Worm (Caenorhabditis elegans) whole organism, L3 larva: ENCODE results near the gene C01G5.9.

Source experiments
- R02D3.7 ChIP-seq: fragments of 150-350 bp; optimal IDR thresholded peaks from 2 replicates; lab custom pipeline; 2014; ENCODE audit warnings: missing biosample characterization, missing genetic modification characterization
- ceh-16 ChIP-seq: sonication (generic microtip); optimal IDR thresholded peaks from 2 replicates; lab custom pipeline; 2017; ENCODE audit warnings: missing biosample characterization, missing genetic modification characterization
- ceh-28 ChIP-seq: fragments of 150-350 bp; optimal IDR thresholded peaks from 2 replicates; lab custom pipeline; 2014; ENCODE audit warnings: missing biosample characterization, missing genetic modification reagents, missing genetic modification characterization
- ceh-82 ChIP-seq: fragments of 150-350 bp; optimal IDR thresholded peaks from 2 replicates; lab custom pipeline; 2014; ENCODE audit warnings: missing biosample characterization, missing genetic modification characterization
- daf-12 ChIP-seq: fragments of 150-350 bp; optimal IDR thresholded peaks from 2 replicates; lab custom pipeline; 2014; ENCODE audit warnings: missing biosample characterization, missing genetic modification reagents, missing genetic modification characterization
- egl-5 ChIP-seq: fragments of 150-350 bp; optimal IDR thresholded peaks from 2 replicates; lab custom pipeline; 2017; ENCODE audit warnings: missing biosample characterization, missing genetic modification reagents, missing genetic modification characterization, inconsistent platforms
- elt-1 ChIP-seq: fragments of 150-350 bp; optimal IDR thresholded peaks from 2 replicates; lab custom pipeline; 2014; ENCODE audit warnings: missing biosample characterization, missing genetic modification characterization
- elt-2 ChIP-seq: sonication (generic microtip); optimal IDR thresholded peaks from 2 replicates; lab custom pipeline; 2016; ENCODE audit warnings: missing genetic modification reagents, mild to moderate bottlenecking, missing genetic modification characterization, missing compliant biosample characterization
- eor-1 ChIP-seq, 2 experiments: fragments of 150-350 bp; optimal IDR thresholded peaks; 2 replicates each; lab custom pipeline; 2014 to 2018; ENCODE audit warnings: missing biosample characterization in 2 of 2, missing genetic modification characterization in 2 of 2
- fkh-10 ChIP-seq: sonication (generic microtip); optimal IDR thresholded peaks from 2 replicates; lab custom pipeline; 2017; ENCODE audit warnings: missing biosample characterization, missing genetic modification reagents, missing genetic modification characterization
- fos-1 ChIP-seq: fragments of 150-350 bp; optimal IDR thresholded peaks from 2 replicates; lab custom pipeline; 2014; ENCODE audit warnings: missing biosample characterization, missing genetic modification characterization
- jun-1 ChIP-seq: fragments of 150-350 bp; optimal IDR thresholded peaks from 2 replicates; lab custom pipeline; 2014; ENCODE audit warnings: missing biosample characterization, missing genetic modification reagents, missing genetic modification characterization
- lin-15B ChIP-seq: fragments of 150-350 bp; optimal IDR thresholded peaks from 2 replicates; lab custom pipeline; 2014; ENCODE audit warnings: missing biosample characterization, missing genetic modification characterization
- lin-39 ChIP-seq: fragments of 150-350 bp; optimal IDR thresholded peaks from 2 replicates; lab custom pipeline; 2018; ENCODE audit warnings: missing biosample characterization, missing genetic modification reagents, missing genetic modification characterization
- lsy-12 ChIP-seq: sonication (generic microtip); optimal IDR thresholded peaks from 2 replicates; lab custom pipeline; 2016; ENCODE audit warnings: mild to moderate bottlenecking, missing genetic modification characterization, missing compliant biosample characterization
- mdl-1 ChIP-seq: fragments of 150-350 bp; optimal IDR thresholded peaks from 2 replicates; lab custom pipeline; 2014; ENCODE audit warnings: missing biosample characterization, missing genetic modification characterization
- mml-1 ChIP-seq: fragments of 150-350 bp; sonication (generic microtip); optimal IDR thresholded peaks from 3 replicates; lab custom pipeline; 2014; ENCODE audit warnings: missing biosample characterization, missing genetic modification characterization
- nfya-1 ChIP-seq: sonication (generic microtip); optimal IDR thresholded peaks from 2 replicates; lab custom pipeline; 2017; ENCODE audit warnings: missing genetic modification characterization, mild to moderate bottlenecking, missing compliant biosample characterization, antibody characterized with exemption, moderate library complexity; ENCODE audit not compliant: insufficient read depth
- nhr-11 ChIP-seq: fragments of 150-350 bp; optimal IDR thresholded peaks from 2 replicates; lab custom pipeline; 2014; ENCODE audit warnings: missing biosample characterization, missing genetic modification characterization
- nhr-12 ChIP-seq: fragments of 150-350 bp; optimal IDR thresholded peaks from 2 replicates; lab custom pipeline; 2014; ENCODE audit warnings: missing biosample characterization, missing genetic modification characterization
- nhr-25 ChIP-seq: sonication (generic microtip); optimal IDR thresholded peaks from 2 replicates; lab custom pipeline; 2017; ENCODE audit warnings: missing biosample characterization, missing genetic modification characterization
- nhr-28 ChIP-seq: fragments of 150-350 bp; optimal IDR thresholded peaks from 2 replicates; lab custom pipeline; 2014; ENCODE audit warnings: missing biosample characterization, missing genetic modification characterization
- nhr-43 ChIP-seq: sonication (generic microtip); optimal IDR thresholded peaks from 2 replicates; lab custom pipeline; 2016; ENCODE audit warnings: mild to moderate bottlenecking, missing genetic modification characterization, missing compliant biosample characterization; ENCODE audit not compliant: poor library complexity, severe bottlenecking
- nhr-67 ChIP-seq: fragments of 150-350 bp; optimal IDR thresholded peaks from 2 replicates; lab custom pipeline; 2014; ENCODE audit warnings: missing biosample characterization, missing genetic modification characterization
- pqm-1 ChIP-seq: fragments of 150-350 bp; optimal IDR thresholded peaks from 2 replicates; lab custom pipeline; 2017; ENCODE audit warnings: missing biosample characterization, missing genetic modification characterization, inconsistent platforms
- sea-2 ChIP-seq: fragments of 150-350 bp; sonication (generic microtip); optimal IDR thresholded peaks from 4 replicates; lab custom pipeline; 2014; ENCODE audit warnings: missing biosample characterization, missing genetic modification reagents, missing genetic modification characterization
- skn-1 ChIP-seq: fragments of 150-350 bp; optimal IDR thresholded peaks from 2 replicates; lab custom pipeline; 2014; ENCODE audit warnings: missing biosample characterization, missing genetic modification characterization
- snpc-4 ChIP-seq: fragments of 150-350 bp; optimal IDR thresholded peaks from 2 replicates; lab custom pipeline; 2014; ENCODE audit warnings: missing biosample characterization, missing genetic modification characterization
- unc-39 ChIP-seq: sonication (generic microtip); optimal IDR thresholded peaks from 4 replicates; lab custom pipeline; 2017; ENCODE audit warnings: missing biosample characterization, missing genetic modification characterization
- zag-1 ChIP-seq: fragments of 150-350 bp; optimal IDR thresholded peaks from 2 replicates; lab custom pipeline; 2014; ENCODE audit warnings: missing biosample characterization, missing genetic modification characterization
- ztf-11 ChIP-seq: fragments of 150-350 bp; optimal IDR thresholded peaks from 2 replicates; lab custom pipeline; 2014; ENCODE audit warnings: missing biosample characterization, missing genetic modification characterization
- ztf-4 ChIP-seq: fragments of 150-350 bp; optimal IDR thresholded peaks from 2 replicates; lab custom pipeline; 2014; ENCODE audit warnings: missing biosample characterization, missing genetic modification characterization

The C01G5.9 gene

ce11 chrIV:6529832-6530231, 10.1 kb downstream of the C01G5.9 start:
- no peak for TF ChIP-seq ceh-28 (tag; lab: Kevin White, UChicago)
- TF ChIP-seq ceh-82 (tag; lab: Kevin White, UChicago), result no peak
- TF ChIP-seq, all 47 proteins: peak for 0

DNA sequence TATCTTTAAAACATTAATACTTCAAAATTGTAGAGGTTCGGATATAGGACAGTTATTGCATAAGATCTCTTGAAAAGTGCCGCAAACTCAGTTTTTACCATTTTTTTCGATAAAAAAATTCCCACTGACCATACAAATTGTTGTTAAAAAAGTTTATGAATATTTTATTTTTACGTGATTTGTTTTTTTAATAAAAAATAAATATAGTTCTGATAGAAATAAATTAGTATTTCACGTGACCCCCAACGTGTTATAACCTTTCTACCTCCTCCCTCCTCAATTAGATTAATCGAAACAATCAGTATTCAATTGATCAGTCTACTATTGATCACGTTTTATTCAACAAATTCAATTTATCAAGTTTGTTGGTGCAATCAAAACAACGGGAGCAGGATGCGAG, 11.8 kb downstream of the C01G5.9 start, which contains the start of gene C01G5.4:
Gene C01G5.4 (plus strand): TSS at position 301 of the 400 bp plus-strand sequence.
- TF ChIP-seq unc-39 (tag; lab: Kevin White, UChicago) (no peak), egl-5 (tag; lab: Kevin White, UChicago) (no peak), ztf-4 (tag; lab: Kevin White, UChicago) (no peak), jun-1 (no peak), R02D3.7 (tag; lab: Kevin White, UChicago) (no peak), mdl-1 (no peak), fos-1 (no peak), nhr-67 (tag; lab: Kevin White, UChicago) (no peak), zag-1 (tag; lab: Kevin White, UChicago) (no peak)

- TF ChIP-seq daf-12 (tag; lab: Kevin White, UChicago), result no peak
- no peak for TF ChIP-seq lin-15B (tag; lab: Kevin White, UChicago)
- no peak for TF ChIP-seq mml-1 (tag; lab: Kevin White, UChicago)
- TF ChIP-seq fkh-10, result no peak
- no peak for TF ChIP-seq nhr-11 (tag; lab: Kevin White, UChicago)
- no peak for TF ChIP-seq zag-1 (tag; lab: Kevin White, UChicago)
- TF ChIP-seq ztf-4 (tag; lab: Kevin White, UChicago), result no peak
- no peak for TF ChIP-seq ceh-82 (tag; lab: Kevin White, UChicago)
- TF ChIP-seq nhr-67 (tag; lab: Kevin White, UChicago), result no peak
- TF ChIP-seq ztf-11, result no peak
- TF ChIP-seq nfya-1 (tag; lab: Kevin White, UChicago), result no peak
- no peak for TF ChIP-seq snpc-4 (tag; lab: Kevin White, UChicago)
- no peak for TF ChIP-seq lsy-12 (tag; lab: Kevin White, UChicago)
- TF ChIP-seq, all 47 proteins: peak for 0
These were observed 16.2 kb downstream of the C01G5.9 start, which contains the start of gene C01G5.3 for ce11 chrIV:6535908-6536307. Gene C01G5.3, plus strand, starts transcription at chrIV:6536208.

DNA sequence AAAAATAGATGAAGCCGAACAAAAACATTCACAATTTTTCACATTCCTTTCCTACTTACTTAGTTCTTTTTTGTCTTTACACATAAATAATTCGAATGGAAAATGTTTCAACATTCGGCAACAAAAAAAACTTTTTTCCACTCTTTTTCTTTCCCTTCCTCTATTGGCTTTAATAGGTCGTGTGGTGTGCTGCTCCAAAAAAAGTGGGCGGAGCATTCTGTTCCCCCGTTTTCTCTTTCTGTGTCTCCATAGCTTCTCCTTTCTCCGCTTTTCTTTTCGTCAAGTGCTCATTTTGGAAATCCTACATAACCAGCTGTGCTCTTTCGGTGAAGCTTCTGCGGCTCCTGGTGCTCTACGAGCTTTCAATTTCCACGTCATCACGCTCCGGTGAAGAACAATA, 21.7 kb downstream of the C01G5.9 start, which contains the start of gene C01G5.25:
Gene C01G5.25 (plus strand): TSS at position 250 of the 400 bp plus-strand sequence.
- TF ChIP-seq ceh-16 (tag; lab: Kevin White, UChicago) (no peak), lin-39 (peak; percentile 51), elt-1 (tag; lab: Kevin White, UChicago) (no peak), sea-2 (GFP tag; lab: Kevin White, UChicago) (no peak)

ce11 chrIV:6542962-6543361, 23.3 kb downstream of the C01G5.9 start:
- TF ChIP-seq R02D3.7 (tag; lab: Kevin White, UChicago) (no peak), skn-1 (tag; lab: Kevin White, UChicago) (no peak), ztf-4 (tag; lab: Kevin White, UChicago) (no peak), daf-12 (tag; lab: Kevin White, UChicago) (no peak), fos-1 (no peak), nfya-1 (tag; lab: Kevin White, UChicago) (no peak), ceh-82 (tag; lab: Kevin White, UChicago) (no peak), nhr-28 (no peak), nhr-25 (tag; lab: Kevin White, UChicago) (no peak), eor-1 (tag; optimal IDR thresholded peaks at IDR 0.05; lab: Kevin White, UChicago) (no peak), pqm-1 (tag; lab: Kevin White, UChicago) (no peak), nhr-11 (tag; lab: Kevin White, UChicago) (no peak), zag-1 (tag; lab: Kevin White, UChicago) (no peak), nhr-12 (tag; lab: Kevin White, UChicago) (no peak), nhr-43 (tag; lab: Kevin White, UChicago) (no peak), elt-2 (no peak), lin-15B (tag; lab: Kevin White, UChicago) (no peak), egl-5 (tag; lab: Kevin White, UChicago) (no peak), jun-1 (no peak), nhr-67 (tag; lab: Kevin White, UChicago) (no peak)
